Worm (Caenorhabditis elegans) whole organism, L1 larva: ENCODE measurements around the gene F28H7.3.

Experiments
- ces-1 ChIP-seq: fragments of 150-350 bp; optimal IDR thresholded peaks from 2 replicates; lab custom pipeline; 2014; ENCODE audit warnings: missing biosample characterization, missing genetic modification reagents, missing genetic modification characterization
- zip-4 ChIP-seq: fragments of 200-800 bp; sonication (Bioruptor generic); optimal IDR thresholded peaks from 2 replicates; lab custom pipeline; 2018; ENCODE audit warnings: mild to moderate bottlenecking, missing genetic modification characterization, moderate library complexity, missing compliant biosample characterization

ce11 chrV:10741357-10741756 is 9.2 kb downstream of the F28H7.3 start, which contains the start of gene ZC302.3:
- TF ChIP-seq ces-1 (GFP tag; lab: Kevin White, UChicago) = no peak
- no peak for TF ChIP-seq zip-4
